Fruit fly (Drosophila melanogaster): ENCODE measurements around the gene Arp2.
A peak's percentile ranks its signal among the peaks of the same experiment; 100 is the strongest.

Arp2 gene

DNA sequence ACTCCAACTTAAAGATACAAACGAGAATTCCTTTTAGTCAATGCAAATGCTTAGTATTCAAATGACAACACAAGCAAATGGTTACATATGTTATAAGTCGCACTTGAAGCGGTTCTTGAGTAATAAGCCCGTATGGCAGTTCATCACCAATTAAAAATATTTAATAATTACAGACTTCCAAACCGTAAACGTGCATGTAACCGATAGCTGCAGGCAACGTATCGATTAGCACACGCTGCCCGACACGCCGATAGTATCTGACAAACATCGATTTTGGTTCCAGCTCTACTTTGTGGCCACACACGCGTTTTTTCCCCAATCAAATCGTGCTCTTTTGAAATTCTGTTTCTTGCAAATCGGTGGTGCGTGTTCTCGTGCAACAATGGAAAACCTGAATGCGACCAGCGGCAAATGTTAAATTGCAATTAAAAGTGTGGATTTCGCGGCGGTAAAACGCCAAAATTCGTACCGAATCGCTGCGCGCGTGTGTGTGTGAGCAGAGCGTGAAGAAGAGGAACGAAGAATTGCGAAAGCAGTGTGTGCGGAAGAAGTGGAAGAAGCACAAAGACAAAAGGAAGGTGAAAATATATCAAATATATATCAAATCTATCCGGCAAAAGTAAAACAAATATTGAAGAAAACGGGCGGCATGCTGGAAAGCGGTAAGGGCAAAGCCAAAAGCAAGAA, 45.4 kb upstream of the Arp2 start, which contains the start of the genes CG9784 and Nup153:
TSS of gene CG9784 (minus strand) at position 238 of the 687 bp plus-strand sequence.
TSS of gene Nup153 (plus strand) at position 264 of the 687 bp plus-strand sequence.
- TF ChIP-seq psq (GFP tag; optimal IDR thresholded peaks at IDR 0.05): no peak
- TF ChIP-seq woc (GFP tag; optimal IDR thresholded peaks at IDR 0.05): no peak
- TF ChIP-seq dl (GFP tag; optimal IDR thresholded peaks at IDR 0.05; ENCODE audit: insufficient read depth in 1 of 2, partially characterized antibody in 2 of 2): no peak
- TF ChIP-seq Rel (GFP tag; optimal IDR thresholded peaks at IDR 0.05): no peak
- peak; percentile 60 for TF ChIP-seq Rel (tag; optimal IDR thresholded peaks at IDR 0.05)
- no peak for TF ChIP-seq CrebA (GFP tag; optimal IDR thresholded peaks at IDR 0.05; ENCODE audit: borderline replicate concordance)
- no peak for TF ChIP-seq dmrt93B (GFP tag; optimal IDR thresholded peaks at IDR 0.05)
- peak; percentile 40 for TF ChIP-seq Myc (optimal IDR thresholded peaks at IDR 0.05)
- TF ChIP-seq Abd-B (GFP tag; optimal IDR thresholded peaks at IDR 0.05): no peak
- TF ChIP-seq Hnf4 (GFP tag; optimal IDR thresholded peaks at IDR 0.05): no peak
- TF ChIP-seq foxo (GFP tag; optimal IDR thresholded peaks at IDR 0.05): no peak
- TF ChIP-seq lola (GFP tag; optimal IDR thresholded peaks at IDR 0.05): no peak
- no peak for TF ChIP-seq rgr (GFP tag; optimal IDR thresholded peaks at IDR 0.05)
- TF ChIP-seq usp (GFP tag; optimal IDR thresholded peaks at IDR 0.05): no peak

- TF ChIP-seq Hr83 (GFP tag; optimal IDR thresholded peaks at IDR 0.05; ENCODE audit: poor library complexity, severe bottlenecking): no peak
- no peak for TF ChIP-seq dsf (GFP tag; optimal IDR thresholded peaks at IDR 0.05; ENCODE audit: borderline replicate concordance)
- peak; percentile 18 for TF ChIP-seq ey (GFP tag; optimal IDR thresholded peaks at IDR 0.05)
- no peak for TF ChIP-seq N (GFP tag; optimal IDR thresholded peaks at IDR 0.05)
- peak in 1 of 2 experiments; percentile 13 for TF ChIP-seq foxo (GFP tag; optimal IDR thresholded peaks at IDR 0.05)
- no peak for TF ChIP-seq rgr (GFP tag; optimal IDR thresholded peaks at IDR 0.05)
- TF ChIP-seq CrebA (GFP tag; optimal IDR thresholded peaks at IDR 0.05; ENCODE audit: borderline replicate concordance): no peak
- TF ChIP-seq lola (GFP tag; optimal IDR thresholded peaks at IDR 0.05): no peak
- TF ChIP-seq Jra (GFP tag; optimal IDR thresholded peaks at IDR 0.05): peak; percentile 41
- TF ChIP-seq CG32264 (GFP tag; optimal IDR thresholded peaks at IDR 0.05): no peak
- peak; percentile 17 for TF ChIP-seq OdsH (GFP tag; optimal IDR thresholded peaks at IDR 0.05)
- TF ChIP-seq Dfd (GFP tag; optimal IDR thresholded peaks at IDR 0.05): no peak
Measured at dm6 chrX:16598336-16598977, 44.7 kb upstream of the Arp2 start.

DNA sequence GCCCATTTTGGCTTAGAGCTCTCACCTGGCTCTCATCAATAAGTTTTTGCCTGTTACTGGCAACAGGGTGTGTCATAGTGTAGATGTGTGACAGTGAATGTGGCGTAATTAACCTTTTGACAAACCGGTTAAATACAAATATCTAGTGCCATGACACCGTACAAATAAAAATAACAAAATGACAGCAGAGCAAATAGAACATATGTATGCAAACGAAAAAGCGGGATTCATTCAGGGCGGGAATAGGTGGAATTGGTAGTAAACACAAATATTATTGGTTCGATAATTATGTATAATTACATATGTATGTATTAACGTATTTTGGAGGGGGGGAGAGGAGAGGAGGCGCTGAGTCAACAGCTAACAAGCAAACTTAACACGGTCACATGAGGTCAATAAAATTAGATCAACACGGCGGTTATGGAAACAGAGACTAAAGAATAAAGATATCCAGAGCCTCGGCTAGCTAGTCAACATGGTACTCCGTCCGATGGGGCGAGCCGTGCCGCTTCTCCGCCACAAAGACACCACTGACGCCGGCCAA, 42.6 kb upstream of the Arp2 start:
- TF ChIP-seq usp (GFP tag; optimal IDR thresholded peaks at IDR 0.05): no peak
- no peak for TF ChIP-seq brk (GFP tag; optimal IDR thresholded peaks at IDR 0.05)
- no peak for TF ChIP-seq CG9705 (GFP tag; optimal IDR thresholded peaks at IDR 0.05)
- no peak for TF ChIP-seq br (GFP tag; optimal IDR thresholded peaks at IDR 0.05)
- TF ChIP-seq OdsH (GFP tag; optimal IDR thresholded peaks at IDR 0.05): no peak
- no peak for TF ChIP-seq Sp1 (GFP tag; optimal IDR thresholded peaks at IDR 0.05)

dm6 chrX:16595411-16595810, 41.6 kb upstream of the Arp2 start:
- no peak for TF ChIP-seq Jra (GFP tag; optimal IDR thresholded peaks at IDR 0.05)
- TF ChIP-seq dsf (GFP tag; optimal IDR thresholded peaks at IDR 0.05; ENCODE audit: borderline replicate concordance): no peak
- no peak for TF ChIP-seq psq (GFP tag; optimal IDR thresholded peaks at IDR 0.05)
- TF ChIP-seq OdsH (GFP tag; optimal IDR thresholded peaks at IDR 0.05): no peak
- no peak for TF ChIP-seq h (GFP tag; optimal IDR thresholded peaks at IDR 0.05)
- TF ChIP-seq CG32264 (GFP tag; optimal IDR thresholded peaks at IDR 0.05): no peak
- no peak for TF ChIP-seq sv (GFP tag; optimal IDR thresholded peaks at IDR 0.05)
- TF ChIP-seq jim (GFP tag; optimal IDR thresholded peaks at IDR 0.05): no peak
- no peak for TF ChIP-seq rgr (GFP tag; optimal IDR thresholded peaks at IDR 0.05)
- TF ChIP-seq Sp1 (GFP tag; optimal IDR thresholded peaks at IDR 0.05): no peak
- no peak for TF ChIP-seq Hr78 (GFP tag; optimal IDR thresholded peaks at IDR 0.05)
- no peak for TF ChIP-seq br (GFP tag; optimal IDR thresholded peaks at IDR 0.05)
- no peak for TF ChIP-seq Abd-B (GFP tag; optimal IDR thresholded peaks at IDR 0.05)
- no peak for TF ChIP-seq woc (GFP tag; optimal IDR thresholded peaks at IDR 0.05)
- TF ChIP-seq pan (optimal IDR thresholded peaks at IDR 0.05): no peak
- no peak for TF ChIP-seq Dfd (GFP tag; optimal IDR thresholded peaks at IDR 0.05)
- no peak for TF ChIP-seq Mio (GFP tag; optimal IDR thresholded peaks at IDR 0.05)
- TF ChIP-seq N (GFP tag; optimal IDR thresholded peaks at IDR 0.05): no peak
- no peak for TF ChIP-seq brk (GFP tag; optimal IDR thresholded peaks at IDR 0.05)
